Worm (Caenorhabditis elegans) whole organism, L4 larva: ENCODE data around the gene nas-21.
"Not testable (repeated sequence)": the region's sequence is repeated elsewhere in the genome, so short reads cannot be mapped to it uniquely, and the experiment has no call there.

ENCODE experiments used
- F37D6.2 ChIP-seq: sonication (generic microtip); optimal IDR thresholded peaks from 2 replicates; lab custom pipeline; 2016; ENCODE audit warnings: mild to moderate bottlenecking, missing genetic modification characterization, missing compliant biosample characterization
- F44E2.7 ChIP-seq: fragments of 200-800 bp; sonication (Bioruptor generic); IDR thresholded peaks from 2 replicates; pipeline ENCODE4 v2.1.2; 2022; ENCODE audit warnings: missing genetic modification characterization, missing compliant biosample characterization
- R02D3.7 ChIP-seq: fragments of 150-350 bp; sonication (generic microtip); optimal IDR thresholded peaks from 3 replicates; lab custom pipeline; 2014; ENCODE audit warnings: missing biosample characterization, missing genetic modification characterization
- ZK337.2 ChIP-seq: fragments of 200-800 bp; sonication (Bioruptor generic); IDR thresholded peaks from 2 replicates; pipeline ENCODE4 v1.3.6; 2022; ENCODE audit warnings: missing genetic modification reagents, missing genetic modification characterization, missing compliant biosample characterization
- ceh-82 ChIP-seq: sonication (generic microtip); optimal IDR thresholded peaks from 2 replicates; lab custom pipeline; 2017; ENCODE audit warnings: missing biosample characterization, missing genetic modification characterization
- cey-2 ChIP-seq: sonication (generic microtip); optimal IDR thresholded peaks from 3 replicates; lab custom pipeline; 2017; ENCODE audit warnings: missing genetic modification characterization, mild to moderate bottlenecking, missing compliant biosample characterization, antibody characterized with exemption, borderline replicate concordance; ENCODE audit not compliant: insufficient read depth
- daf-12 ChIP-seq: fragments of 150-350 bp; optimal IDR thresholded peaks from 2 replicates; lab custom pipeline; 2014; ENCODE audit warnings: missing biosample characterization, missing genetic modification reagents, missing genetic modification characterization
- daf-16 ChIP-seq, 3 experiments: sonication (generic microtip); optimal IDR thresholded peaks; 2 replicates each; lab custom pipeline; 2016 to 2017; ENCODE audit warnings: missing genetic modification characterization in 3 of 3, missing genetic modification reagents in 3 of 3, mild to moderate bottlenecking in 2 of 3, missing compliant biosample characterization in 2 of 3, missing biosample characterization in 1 of 3, moderate library complexity in 1 of 3
- daf-19 ChIP-seq: fragments of 200-800 bp; sonication (Bioruptor generic); conservative IDR thresholded peaks from 2 replicates; pipeline ENCODE4 v1.3.6; 2022; ENCODE audit warnings: missing genetic modification characterization, missing compliant biosample characterization
- dmd-6 ChIP-seq: fragments of 200-800 bp; sonication (Bioruptor generic); IDR thresholded peaks from 2 replicates; pipeline ENCODE4 v1.3.6; 2022; ENCODE audit warnings: missing genetic modification reagents, missing genetic modification characterization, missing compliant biosample characterization
- dmd-9 ChIP-seq: fragments of 200-800 bp; sonication (Bioruptor generic); IDR thresholded peaks from 2 replicates; pipeline ENCODE4 v1.3.6; 2022; ENCODE audit warnings: missing genetic modification reagents, missing genetic modification characterization, missing compliant biosample characterization
- duxl-1 ChIP-seq: sonication (generic microtip); optimal IDR thresholded peaks from 2 replicates; lab custom pipeline; 2016; ENCODE audit warnings: mild to moderate bottlenecking, missing genetic modification characterization, moderate library complexity, missing compliant biosample characterization; ENCODE audit not compliant: poor library complexity
- fos-1 ChIP-seq: fragments of 150-350 bp; optimal IDR thresholded peaks from 2 replicates; lab custom pipeline; 2014; ENCODE audit warnings: missing biosample characterization, missing genetic modification characterization
- hlh-11 ChIP-seq: fragments of 200-800 bp; sonication (Bioruptor generic); optimal IDR thresholded peaks from 2 replicates; lab custom pipeline; 2018; ENCODE audit warnings: mild to moderate bottlenecking, missing genetic modification characterization, missing compliant biosample characterization
- lin-13 ChIP-seq: fragments of 150-350 bp; optimal IDR thresholded peaks from 2 replicates; lab custom pipeline; 2014; ENCODE audit warnings: missing biosample characterization, missing genetic modification reagents, missing genetic modification characterization
- lin-15B ChIP-seq: fragments of 150-350 bp; sonication (generic microtip); optimal IDR thresholded peaks from 3 replicates; lab custom pipeline; 2014; ENCODE audit warnings: missing biosample characterization, missing genetic modification characterization
- lin-29 ChIP-seq: fragments of 200-800 bp; sonication (Bioruptor generic); IDR thresholded peaks from 2 replicates; pipeline ENCODE4 v1.3.6; 2022; ENCODE audit warnings: missing genetic modification reagents, missing genetic modification characterization, missing compliant biosample characterization
- lin-39 ChIP-seq: fragments of 150-350 bp; optimal IDR thresholded peaks from 2 replicates; lab custom pipeline; 2014; ENCODE audit warnings: missing biosample characterization, missing genetic modification reagents, missing genetic modification characterization
- lsy-2 ChIP-seq, 2 experiments: fragments of 150-350 bp in 1 of 2; sonication (generic microtip) in 1 of 2; optimal IDR thresholded peaks; 2 replicates each; lab custom pipeline; 2014 to 2017; ENCODE audit warnings: missing biosample characterization in 2 of 2, missing genetic modification characterization in 2 of 2
- madf-5 ChIP-seq, 2 experiments: fragments of 200-800 bp; sonication (Bioruptor generic); IDR thresholded peaks; 2 replicates each; pipeline ENCODE4 v1.3.6; 2022; ENCODE audit warnings: missing compliant biosample characterization in 2 of 2, missing genetic modification characterization in 2 of 2
- madf-9 ChIP-seq: fragments of 200-800 bp; sonication (Bioruptor generic); conservative IDR thresholded peaks from 2 replicates; pipeline ENCODE4 v1.3.6; 2022; ENCODE audit warnings: missing genetic modification reagents, missing genetic modification characterization, missing compliant biosample characterization
- mxl-3 ChIP-seq: fragments of 200-800 bp; sonication (Bioruptor generic); optimal IDR thresholded peaks from 2 replicates; lab custom pipeline; 2018; ENCODE audit warnings: mild to moderate bottlenecking, missing genetic modification characterization, missing compliant biosample characterization
- nhr-25 ChIP-seq: sonication (generic microtip); optimal IDR thresholded peaks from 2 replicates; lab custom pipeline; 2017; ENCODE audit warnings: missing genetic modification characterization, mild to moderate bottlenecking, missing compliant biosample characterization, antibody characterized with exemption, moderate library complexity, borderline replicate concordance; ENCODE audit not compliant: insufficient read depth
- nhr-28 ChIP-seq: fragments of 150-350 bp; optimal IDR thresholded peaks from 2 replicates; lab custom pipeline; 2014; ENCODE audit warnings: missing biosample characterization, missing genetic modification characterization
- nhr-6 ChIP-seq: fragments of 150-350 bp; optimal IDR thresholded peaks from 2 replicates; lab custom pipeline; 2014; ENCODE audit warnings: missing biosample characterization, missing genetic modification characterization
- rbr-2 ChIP-seq: sonication (generic microtip); optimal IDR thresholded peaks from 2 replicates; lab custom pipeline; 2016; ENCODE audit warnings: missing genotype, missing genetic modification characterization, missing compliant biosample characterization
- sdz-12 ChIP-seq: fragments of 200-800 bp; sonication (Bioruptor generic); optimal IDR thresholded peaks from 2 replicates; lab custom pipeline; 2018; ENCODE audit warnings: mild to moderate bottlenecking, missing genetic modification characterization, missing compliant biosample characterization
- set-16 ChIP-seq: fragments of 200-800 bp; sonication (Bioruptor generic); IDR thresholded peaks from 2 replicates; pipeline ENCODE4 v1.3.6; 2022; ENCODE audit warnings: missing genetic modification reagents, missing genetic modification characterization, missing compliant biosample characterization
- unc-130 ChIP-seq: sonication (generic microtip); optimal IDR thresholded peaks from 2 replicates; lab custom pipeline; 2016; ENCODE audit warnings: missing genetic modification reagents, missing genetic modification characterization, missing compliant biosample characterization
- unc-62 ChIP-seq, 3 experiments: fragments of 150-350 bp in 1 of 3; sonication (generic microtip); optimal IDR thresholded peaks in 2 of 3; peaks in 1 of 3; 1 replicate in 1 of 3; 2 replicates in 2 of 3; lab custom pipeline; 2014 to 2017; ENCODE audit warnings: missing biosample characterization in 3 of 3, missing genetic modification characterization in 3 of 3, missing genetic modification reagents in 3 of 3, missing genotype in 1 of 3
- zag-1 ChIP-seq: fragments of 150-350 bp; optimal IDR thresholded peaks from 2 replicates; lab custom pipeline; 2014; ENCODE audit warnings: missing biosample characterization, missing genetic modification characterization

The nas-21 gene

DNA sequence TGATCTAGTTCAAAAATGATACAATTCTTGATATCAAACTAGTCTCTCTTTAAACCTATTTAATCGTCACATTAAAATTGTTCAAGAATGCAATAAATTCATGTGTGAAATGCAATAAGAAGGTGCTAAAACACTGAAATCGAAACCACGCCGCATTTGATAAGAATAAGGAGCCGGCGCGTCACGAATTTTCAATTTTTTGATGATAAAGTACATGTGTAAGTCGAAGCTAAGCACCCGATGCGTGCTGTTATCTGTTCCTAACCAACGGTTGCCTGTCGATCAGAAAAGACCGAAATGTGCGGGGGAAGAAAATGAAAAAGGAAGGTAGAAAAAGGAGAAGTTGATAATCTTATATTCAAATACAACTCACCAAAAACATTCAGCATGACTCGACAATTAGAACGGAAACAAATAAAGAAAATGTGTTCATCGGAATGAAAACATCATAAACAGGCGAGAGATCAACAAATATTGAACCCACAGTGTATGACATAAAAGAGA is 2.1 kb upstream of the nas-21 start, which contains the start of gene aat-6 (continued):
- TF ChIP-seq rbr-2 (tag; lab: Kevin White, UChicago): no peak
- TF ChIP-seq hlh-11: peak; percentile 84
- no peak for TF ChIP-seq daf-16 (GFP tag; optimal IDR thresholded peaks at IDR 0.05; lab: Kevin White, UChicago)
- TF ChIP-seq daf-16 (tag; optimal IDR thresholded peaks at IDR 0.05; lab: Kevin White, UChicago): peak; percentile 70
- TF ChIP-seq, all 104 proteins: peak for 12

DNA sequence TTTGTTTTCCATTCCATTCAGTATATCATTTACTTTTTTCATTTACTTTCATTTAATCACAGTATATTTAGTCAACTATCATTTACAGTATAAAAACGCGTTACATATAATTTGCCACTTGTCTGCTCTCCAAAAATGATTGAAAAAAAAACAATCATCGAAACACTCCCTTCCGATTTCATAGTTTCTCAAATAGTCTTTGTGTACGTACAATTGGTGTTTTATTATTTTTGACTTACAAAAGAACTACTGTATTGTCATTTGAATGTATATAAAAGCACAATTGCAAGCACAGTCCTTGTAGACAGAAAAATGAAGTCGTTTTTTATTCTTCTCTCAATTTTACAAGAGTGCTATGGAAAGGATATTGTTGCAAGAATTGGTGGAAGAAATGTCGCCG is 2.0 kb downstream of the nas-21 start, which contains the start of gene nas-22:
Gene nas-22, plus strand, starts transcription at position 301 of the 400 bp plus-strand sequence.
- TF ChIP-seq madf-9 (GFP tag; lab: Robert Waterston, UW) (no peak), R02D3.7 (tag; lab: Kevin White, UChicago) (no peak), daf-12 (tag; lab: Kevin White, UChicago) (no peak), dmd-6 (no peak), set-16 (GFP tag; lab: Robert Waterston, UW) (no peak), daf-19 (GFP tag; lab: Robert Waterston, UW) (no peak), mxl-3 (GFP tag; lab: Kevin White, UChicago) (no peak), duxl-1 (no peak), lin-29 (no peak), nhr-6 (tag; lab: Kevin White, UChicago) (no peak), zag-1 (tag; lab: Kevin White, UChicago) (no peak), sdz-12 (GFP tag; lab: Kevin White, UChicago) (no peak), unc-130 (no peak), lsy-2 (tag; optimal IDR thresholded peaks at IDR 0.05; lab: Kevin White, UChicago) (no peak), lin-39 (no peak), fos-1 (no peak), nhr-28 (tag; lab: Kevin White, UChicago) (no peak)

DNA sequence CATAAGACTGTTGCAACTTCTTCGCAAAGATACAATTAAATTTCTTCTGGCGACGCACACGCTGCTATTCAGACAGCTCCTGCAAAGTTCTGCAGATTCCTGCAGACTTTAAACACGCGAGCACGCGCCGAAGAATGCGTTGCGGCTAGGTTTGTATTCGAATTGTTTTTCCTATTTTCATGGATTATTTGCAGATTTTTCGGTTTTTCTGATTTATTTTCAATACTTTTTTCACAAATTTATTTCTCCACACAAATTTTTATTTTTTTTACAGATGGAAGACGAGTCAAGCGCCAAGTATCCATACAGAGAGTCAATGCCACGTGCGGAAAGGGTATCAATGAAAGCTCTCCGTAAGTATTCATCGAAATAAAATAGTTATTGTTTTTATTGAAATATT is 3.3 kb downstream of the nas-21 start, which contains the start of gene T11F9.7:
Gene T11F9.7, plus strand, starts transcription at position 301 of the 400 bp plus-strand sequence.
- TF ChIP-seq nhr-25; F37D6.2 (tag; lab: Kevin White, UChicago); lsy-2 (tag; optimal IDR thresholded peaks at IDR 0.05; lab: Kevin White, UChicago): not testable (repeated sequence)

DNA sequence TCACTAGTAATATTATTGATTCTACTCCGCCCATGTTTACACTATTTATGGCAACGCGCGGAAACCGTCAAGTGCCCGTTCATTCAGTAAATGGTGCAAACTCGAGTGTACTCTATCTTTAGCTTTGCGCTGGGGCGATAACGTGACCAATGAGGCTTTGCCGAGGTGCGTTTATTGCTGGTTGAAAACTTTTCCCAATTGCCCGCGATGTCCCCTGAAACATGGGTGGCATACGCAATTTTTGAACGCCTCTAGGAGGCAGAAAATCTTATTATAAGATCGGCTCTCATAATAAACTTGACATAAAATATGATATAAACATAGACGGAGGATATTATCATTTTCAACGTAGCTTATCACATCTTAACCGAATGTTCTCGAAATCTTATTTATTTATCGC is 5.7 kb downstream of the nas-21 start:
- TF ChIP-seq unc-62 (GFP tag; optimal IDR thresholded peaks at IDR 0.05 in 1 of 2; lab: Kevin White, UChicago) (peak in 1 of 2 experiments; percentile 41), unc-130 (peak; percentile 53)
- not testable (repeated sequence) for TF ChIP-seq unc-62 (tag; optimal IDR thresholded peaks at IDR 0.05; lab: Kevin White, UChicago)

DNA sequence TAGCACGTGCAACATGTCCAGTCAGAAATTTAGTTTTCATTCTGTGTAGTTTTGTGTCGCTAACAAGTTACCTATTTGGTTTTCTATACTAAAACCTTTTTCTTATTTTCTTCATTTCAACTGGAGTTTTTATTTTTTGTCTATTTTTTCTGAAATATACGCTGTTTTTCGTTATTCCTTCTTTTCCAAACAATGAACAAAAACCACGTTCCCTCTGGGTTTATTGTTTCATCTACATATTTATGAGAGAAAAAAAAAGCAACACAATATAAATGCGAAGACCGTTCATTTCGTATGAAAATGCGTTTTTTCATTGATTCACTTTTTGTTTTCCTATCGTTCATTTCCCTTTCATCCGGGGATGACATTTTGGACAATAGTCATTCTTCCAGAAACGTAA is 7.0 kb downstream of the nas-21 start, which contains the start of gene T11F9.22:
Gene T11F9.22, plus strand, starts transcription at position 301 of the 400 bp plus-strand sequence.
- TF ChIP-seq ceh-82 (tag; lab: Kevin White, UChicago) (no peak), lin-13 (GFP tag; lab: Kevin White, UChicago) (no peak), lin-15B (tag; lab: Kevin White, UChicago) (no peak), ZK337.2 (GFP tag; lab: Robert Waterston, UW) (no peak), F44E2.7 (GFP tag; lab: Robert Waterston, UW) (no peak), madf-5 (GFP tag; IDR thresholded peaks at IDR 0.05; lab: Robert Waterston, UW) (no peak)

DNA sequence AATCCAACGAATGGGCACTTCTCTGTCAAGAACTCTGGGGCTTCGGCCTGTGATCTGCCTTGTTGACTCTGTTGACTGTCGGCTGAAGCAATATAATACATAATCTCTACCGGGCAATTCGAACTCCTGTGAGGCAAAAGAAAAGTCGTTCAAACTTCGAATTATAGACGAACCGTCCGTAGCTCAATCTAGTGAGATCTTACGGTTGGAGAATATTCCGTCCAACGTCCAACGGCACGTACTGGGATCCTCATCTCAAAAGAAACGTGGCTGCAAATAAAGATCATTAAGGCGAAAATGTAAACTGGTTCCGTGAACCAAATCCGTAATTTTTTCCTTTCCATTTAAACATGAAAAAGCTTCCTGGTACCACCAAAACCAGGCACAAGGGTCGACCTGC is 8.4 kb downstream of the nas-21 start, which contains the start of gene T11F9.14:
Gene T11F9.14, minus strand, starts transcription at position 101 of the 400 bp plus-strand sequence.
- TF ChIP-seq rbr-2 (tag; lab: Kevin White, UChicago); dmd-9 (GFP tag; lab: Robert Waterston, UW); cey-2 (tag; lab: Kevin White, UChicago): not testable (repeated sequence)
